Worm (Caenorhabditis elegans) whole organism, young adult: Measurements from ENCODE around the gene cee-1.

ENCODE experiments used
- B0261.1 ChIP-seq: sonication (generic microtip); optimal IDR thresholded peaks from 2 replicates; lab custom pipeline; 2016; ENCODE audit warnings: mild to moderate bottlenecking, missing genetic modification characterization, moderate library complexity, missing compliant biosample characterization
- F10E7.11 ChIP-seq: sonication (generic microtip); optimal IDR thresholded peaks from 2 replicates; lab custom pipeline; 2017; ENCODE audit warnings: mild to moderate bottlenecking, missing genetic modification characterization, moderate library complexity, missing compliant biosample characterization
- F49E8.2 ChIP-seq: sonication (generic microtip); optimal IDR thresholded peaks from 3 replicates; lab custom pipeline; 2017; ENCODE audit warnings: missing genetic modification characterization, mild to moderate bottlenecking, missing compliant biosample characterization, antibody characterized with exemption, moderate library complexity; ENCODE audit not compliant: insufficient read depth
- K12H6.12 ChIP-seq: fragments of 200-800 bp; sonication (Bioruptor generic); optimal IDR thresholded peaks from 2 replicates; lab custom pipeline; 2018; ENCODE audit warnings: mild to moderate bottlenecking, missing genetic modification characterization, missing compliant biosample characterization
- T26A5.8 ChIP-seq: sonication (generic microtip); optimal IDR thresholded peaks from 2 replicates; lab custom pipeline; 2016; ENCODE audit warnings: missing genetic modification characterization, missing compliant biosample characterization
- Y53F4B.3 ChIP-seq: fragments of 200-800 bp; sonication (Bioruptor generic); IDR thresholded peaks from 2 replicates; pipeline ENCODE4 v1.3.6; 2022; ENCODE audit warnings: missing genetic modification reagents, missing genetic modification characterization, missing compliant biosample characterization
- Y53G8AR.9 ChIP-seq: fragments of 200-800 bp; sonication (Bioruptor generic); conservative IDR thresholded peaks from 2 replicates; pipeline ENCODE4 v1.3.6; 2022; ENCODE audit warnings: missing genetic modification reagents, missing genetic modification characterization, missing compliant biosample characterization
- Y79H2A.3 ChIP-seq: fragments of 200-800 bp; sonication (Bioruptor generic); conservative IDR thresholded peaks from 2 replicates; pipeline ENCODE4 v1.3.6; 2022; ENCODE audit warnings: missing genetic modification reagents, missing genetic modification characterization, missing compliant biosample characterization
- Y95B8A.8 ChIP-seq: fragments of 200-800 bp; sonication (Bioruptor generic); IDR thresholded peaks from 2 replicates; pipeline ENCODE4 v1.3.6; 2022; ENCODE audit warnings: missing genetic modification reagents, missing genetic modification characterization, missing compliant biosample characterization
- akir-1 ChIP-seq: fragments of 200-800 bp; sonication (Bioruptor generic); optimal IDR thresholded peaks from 2 replicates; lab custom pipeline; 2018; ENCODE audit warnings: mild to moderate bottlenecking, missing genetic modification characterization, moderate library complexity, missing compliant biosample characterization
- athp-1 ChIP-seq: sonication (generic microtip); optimal IDR thresholded peaks from 2 replicates; lab custom pipeline; 2017; ENCODE audit warnings: mild to moderate bottlenecking, missing genetic modification characterization, missing compliant biosample characterization
- attf-5 ChIP-seq: fragments of 200-800 bp; sonication (Bioruptor generic); optimal IDR thresholded peaks from 2 replicates; lab custom pipeline; 2018; ENCODE audit warnings: mild to moderate bottlenecking, missing genetic modification characterization, missing compliant biosample characterization
- bed-2 ChIP-seq: fragments of 200-800 bp; sonication (Bioruptor generic); IDR thresholded peaks from 2 replicates; pipeline ENCODE4 v1.3.6; 2022; ENCODE audit warnings: missing genetic modification reagents, missing genetic modification characterization, missing compliant biosample characterization
- ccch-3 ChIP-seq: fragments of 200-800 bp; sonication (Bioruptor generic); optimal IDR thresholded peaks from 2 replicates; lab custom pipeline; 2018; ENCODE audit warnings: mild to moderate bottlenecking, missing genetic modification characterization, missing compliant biosample characterization
- cebp-1 ChIP-seq, 2 experiments: fragments of 200-800 bp in 1 of 2; sonication (Bioruptor generic) in 1 of 2; sonication (generic microtip) in 1 of 2; IDR thresholded peaks in 1 of 2; optimal IDR thresholded peaks in 1 of 2; 2 replicates each; pipeline versions ENCODE4 v1.3.6 to Lab custom; 2017 to 2022; ENCODE audit warnings: missing compliant biosample characterization in 2 of 2, missing genetic modification characterization in 2 of 2, mild to moderate bottlenecking in 1 of 2, missing genetic modification reagents in 1 of 2, moderate library complexity in 1 of 2
- ceh-100 ChIP-seq: fragments of 200-800 bp; sonication (Bioruptor generic); IDR thresholded peaks from 2 replicates; pipeline ENCODE4 v1.3.6; 2022; ENCODE audit warnings: missing genetic modification reagents, missing genetic modification characterization, missing compliant biosample characterization
- ceh-40 ChIP-seq: fragments of 200-800 bp; sonication (Bioruptor generic); IDR thresholded peaks from 2 replicates; pipeline ENCODE4 v1.3.6; 2022; ENCODE audit warnings: missing genetic modification characterization, missing compliant biosample characterization
- ceh-79 ChIP-seq: sonication (generic microtip); optimal IDR thresholded peaks from 2 replicates; lab custom pipeline; 2017; ENCODE audit warnings: mild to moderate bottlenecking, missing genetic modification characterization, missing compliant biosample characterization
- chd-7 ChIP-seq: sonication (generic microtip); optimal IDR thresholded peaks from 2 replicates; lab custom pipeline; 2016; ENCODE audit warnings: mild to moderate bottlenecking, missing genetic modification characterization, moderate library complexity, missing compliant biosample characterization
- dox-1 ChIP-seq: fragments of 200-800 bp; sonication (Bioruptor generic); IDR thresholded peaks from 2 replicates; pipeline ENCODE4 v1.3.6; 2022; ENCODE audit warnings: missing genetic modification reagents, missing genetic modification characterization, missing compliant biosample characterization
- dpff-1 ChIP-seq: sonication (generic microtip); optimal IDR thresholded peaks from 2 replicates; lab custom pipeline; 2017; ENCODE audit warnings: mild to moderate bottlenecking, missing genetic modification characterization, missing compliant biosample characterization
- dpl-1 ChIP-seq: fragments of 150-350 bp; optimal IDR thresholded peaks from 2 replicates; lab custom pipeline; 2014; ENCODE audit warnings: missing biosample characterization, missing genetic modification reagents, missing genetic modification characterization
- egrh-3 ChIP-seq: fragments of 200-800 bp; sonication (Bioruptor generic); IDR thresholded peaks from 2 replicates; pipeline ENCODE4 v1.3.6; 2022; ENCODE audit warnings: missing genetic modification reagents, missing genetic modification characterization, missing compliant biosample characterization
- ekl-4 ChIP-seq: fragments of 200-800 bp; sonication (Bioruptor generic); IDR thresholded peaks from 2 replicates; pipeline ENCODE4 v1.3.6; 2022; ENCODE audit warnings: missing genetic modification reagents, missing genetic modification characterization, missing compliant biosample characterization
- gei-17 ChIP-seq: fragments of 200-800 bp; sonication (Bioruptor generic); optimal IDR thresholded peaks from 2 replicates; lab custom pipeline; 2018; ENCODE audit warnings: mild to moderate bottlenecking, missing genetic modification characterization, missing compliant biosample characterization
- hlh-12 ChIP-seq: sonication (generic microtip); optimal IDR thresholded peaks from 2 replicates; lab custom pipeline; 2016; ENCODE audit warnings: missing genetic modification characterization, missing compliant biosample characterization
- hmg-1.2 ChIP-seq: fragments of 200-800 bp; sonication (Bioruptor generic); IDR thresholded peaks from 2 replicates; pipeline ENCODE4 v1.3.6; 2022; ENCODE audit warnings: missing genetic modification reagents, missing genetic modification characterization, missing compliant biosample characterization
- let-607 ChIP-seq, 2 experiments: fragments of 200-800 bp in 1 of 2; sonication (Bioruptor generic) in 1 of 2; sonication (generic microtip) in 1 of 2; optimal IDR thresholded peaks; 2 replicates each; lab custom pipeline; 2016 to 2018; ENCODE audit warnings: mild to moderate bottlenecking in 2 of 2, missing compliant biosample characterization in 2 of 2, missing genetic modification characterization in 2 of 2, moderate library complexity in 2 of 2, missing genotype in 1 of 2
- lin-35 ChIP-seq, 3 experiments: fragments of 150-350 bp in 2 of 3; sonication (generic microtip) in 1 of 3; optimal IDR thresholded peaks; 2 replicates each; lab custom pipeline; 2014 to 2018; ENCODE audit warnings: missing biosample characterization in 3 of 3, missing genetic modification characterization in 3 of 3, missing genetic modification reagents in 3 of 3
- lin-54 ChIP-seq: fragments of 200-800 bp; sonication (Bioruptor generic); optimal IDR thresholded peaks from 2 replicates; lab custom pipeline; 2018; ENCODE audit warnings: mild to moderate bottlenecking, missing genetic modification characterization, missing compliant biosample characterization
- lsl-1 ChIP-seq: fragments of 200-800 bp; sonication (Bioruptor generic); optimal IDR thresholded peaks from 2 replicates; lab custom pipeline; 2018; ENCODE audit warnings: mild to moderate bottlenecking, missing genetic modification characterization, moderate library complexity, missing compliant biosample characterization
- madf-6 ChIP-seq: fragments of 200-800 bp; sonication (Bioruptor generic); IDR thresholded peaks from 2 replicates; pipeline ENCODE4 v1.3.6; 2022; ENCODE audit warnings: missing genetic modification reagents, missing genetic modification characterization, missing compliant biosample characterization
- mcd-1 ChIP-seq: fragments of 200-800 bp; sonication (Bioruptor generic); IDR thresholded peaks from 2 replicates; pipeline ENCODE4 v1.3.6; 2022; ENCODE audit warnings: missing genetic modification reagents, missing genetic modification characterization, missing compliant biosample characterization
- mel-28 ChIP-seq: sonication (generic microtip); optimal IDR thresholded peaks from 2 replicates; lab custom pipeline; 2016; ENCODE audit warnings: borderline replicate concordance, mild to moderate bottlenecking, missing genetic modification characterization, missing compliant biosample characterization
- nhr-90 ChIP-seq: sonication (generic microtip); optimal IDR thresholded peaks from 2 replicates; lab custom pipeline; 2016; ENCODE audit warnings: missing genotype, mild to moderate bottlenecking, missing genetic modification characterization, missing compliant biosample characterization
- pbrm-1 ChIP-seq: fragments of 200-800 bp; sonication (Bioruptor generic); IDR thresholded peaks from 2 replicates; pipeline ENCODE4 v1.3.6; 2022; ENCODE audit warnings: missing genetic modification reagents, missing genetic modification characterization, missing compliant biosample characterization
- rcor-1 ChIP-seq: fragments of 200-800 bp; sonication (Bioruptor generic); IDR thresholded peaks from 2 replicates; pipeline ENCODE4 v1.3.6; 2022; ENCODE audit warnings: missing genetic modification reagents, missing genetic modification characterization, missing compliant biosample characterization
- rec-8 ChIP-seq, 2 experiments: sonication (generic microtip); optimal IDR thresholded peaks; 2 replicates each; lab custom pipeline; 2016; ENCODE audit warnings: mild to moderate bottlenecking in 2 of 2, missing genetic modification characterization in 2 of 2, missing genetic modification reagents in 2 of 2, missing genotype in 2 of 2, missing biosample characterization in 1 of 2, missing compliant biosample characterization in 1 of 2, moderate library complexity in 1 of 2
- repo-1 ChIP-seq: sonication (generic microtip); optimal IDR thresholded peaks from 2 replicates; lab custom pipeline; 2017; ENCODE audit warnings: mild to moderate bottlenecking, missing genetic modification characterization, missing compliant biosample characterization
- snpc-3.4 ChIP-seq: sonication (generic microtip); optimal IDR thresholded peaks from 2 replicates; lab custom pipeline; 2017; ENCODE audit warnings: missing genetic modification characterization, mild to moderate bottlenecking, missing compliant biosample characterization, antibody characterized with exemption, moderate library complexity, missing genotype, missing genetic modification reagents
- xnd-1 ChIP-seq: sonication (generic microtip); optimal IDR thresholded peaks from 2 replicates; lab custom pipeline; 2016; ENCODE audit warnings: missing genotype, missing genetic modification reagents, missing genetic modification characterization, missing compliant biosample characterization
- ztf-18 ChIP-seq: sonication (generic microtip); optimal IDR thresholded peaks from 2 replicates; lab custom pipeline; 2016; ENCODE audit warnings: missing genotype, mild to moderate bottlenecking, missing genetic modification characterization, missing compliant biosample characterization
- ztf-3 ChIP-seq: fragments of 200-800 bp; sonication (Bioruptor generic); optimal IDR thresholded peaks from 2 replicates; lab custom pipeline; 2018; ENCODE audit warnings: mild to moderate bottlenecking, missing genetic modification characterization, missing compliant biosample characterization

cee-1 gene

DNA sequence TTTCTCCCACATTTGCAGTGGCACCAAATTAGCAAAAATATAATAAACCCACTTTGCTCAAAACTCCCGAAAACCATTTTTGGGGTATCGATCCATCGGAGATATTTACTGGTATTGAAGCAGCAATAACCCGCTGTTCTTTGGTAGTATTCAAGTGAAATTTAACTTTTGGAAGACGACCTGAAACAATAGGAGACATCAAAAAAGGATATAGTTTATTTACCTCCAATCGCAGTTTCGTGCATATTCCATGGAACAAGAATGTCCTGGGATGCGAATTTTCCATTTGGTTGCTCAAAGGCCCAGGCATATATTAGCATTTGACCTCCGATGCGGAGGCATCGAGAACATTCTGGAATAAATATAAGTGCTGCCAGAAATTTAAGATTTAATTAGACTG lies 39.1 kb upstream of the cee-1 start:
- TF ChIP-seq attf-5 (GFP tag; lab: Kevin White, UChicago): no peak
- no peak for TF ChIP-seq rec-8 (tag; optimal IDR thresholded peaks at IDR 0.05; lab: Kevin White, UChicago)
- TF ChIP-seq akir-1 (GFP tag; lab: Kevin White, UChicago): no peak
- TF ChIP-seq let-607 (tag; optimal IDR thresholded peaks at IDR 0.05; lab: Kevin White, UChicago): no peak
- no peak for TF ChIP-seq dox-1 (GFP tag; lab: Robert Waterston, UW)

DNA sequence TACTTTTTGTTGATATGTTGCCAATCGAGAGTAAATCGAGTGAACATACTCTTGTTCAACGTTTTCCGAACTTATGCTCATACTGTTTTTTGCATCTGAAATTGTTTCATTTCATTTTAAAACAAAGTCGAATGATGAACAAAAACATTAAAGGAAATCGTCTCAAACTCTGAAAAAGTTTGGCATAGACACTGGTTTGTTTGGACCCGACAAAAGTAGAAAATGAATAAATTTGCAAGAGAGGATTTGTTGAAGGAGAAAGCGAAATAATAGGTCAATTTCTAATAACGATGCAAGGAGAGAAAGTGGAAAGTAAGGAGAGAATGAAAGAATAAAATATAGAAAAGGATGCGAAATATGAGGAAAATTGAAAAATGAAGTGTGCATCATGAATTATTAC lies 37.8 kb upstream of the cee-1 start, which contains the start of gene C35D10.12:
Gene C35D10.12, minus strand, starts transcription at position 101 of the 400 bp plus-strand sequence.
- TF ChIP-seq xnd-1 (tag; lab: Kevin White, UChicago): no peak
- no peak for TF ChIP-seq madf-6 (GFP tag; lab: Robert Waterston, UW)
- TF ChIP-seq egrh-3 (GFP tag; lab: Robert Waterston, UW): no peak
- TF ChIP-seq F10E7.11 (tag; lab: Kevin White, UChicago): no peak
- TF ChIP-seq mel-28 (tag; lab: Kevin White, UChicago): no peak
- TF ChIP-seq ztf-18 (tag; lab: Kevin White, UChicago): no peak
- no peak for TF ChIP-seq ceh-79 (tag; lab: Kevin White, UChicago)
- no peak for TF ChIP-seq ekl-4 (GFP tag; lab: Robert Waterston, UW)
- no peak for TF ChIP-seq chd-7
- no peak for TF ChIP-seq lin-54 (GFP tag; lab: Kevin White, UChicago)
- TF ChIP-seq Y95B8A.8 (GFP tag; lab: Robert Waterston, UW): no peak
- no peak for TF ChIP-seq repo-1 (tag; lab: Kevin White, UChicago)
- no peak for TF ChIP-seq ceh-100

DNA sequence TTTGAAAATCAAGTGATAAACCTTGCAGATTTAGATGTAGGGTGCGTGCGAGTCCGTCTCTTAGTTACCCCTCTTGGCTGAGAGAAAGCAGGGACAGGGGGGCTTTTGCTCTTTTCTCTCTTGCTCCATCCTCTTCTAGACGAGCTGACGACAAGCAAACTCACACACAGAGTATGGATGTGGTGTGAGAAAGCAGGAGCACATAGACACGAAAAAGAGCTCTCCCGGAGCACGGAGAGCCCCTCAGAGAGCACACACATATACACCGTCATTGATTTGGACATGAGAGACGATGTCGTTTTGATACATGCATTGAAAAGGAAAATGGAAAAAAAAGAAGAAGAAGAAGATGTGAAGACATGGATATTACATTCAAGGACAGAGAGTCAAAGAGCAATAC lies 36.8 kb upstream of the cee-1 start:
- no peak for TF ChIP-seq ztf-3 (GFP tag; lab: Kevin White, UChicago)
- TF ChIP-seq egrh-3 (GFP tag; lab: Robert Waterston, UW): no peak
- no peak for TF ChIP-seq pbrm-1 (GFP tag; lab: Robert Waterston, UW)
- no peak for TF ChIP-seq Y79H2A.3
- peak in 1 of 3 experiments; percentile 61 for TF ChIP-seq lin-35 (GFP tag; optimal IDR thresholded peaks at IDR 0.05; lab: Kevin White, UChicago)
- no peak for TF ChIP-seq gei-17 (GFP tag; lab: Kevin White, UChicago)

DNA sequence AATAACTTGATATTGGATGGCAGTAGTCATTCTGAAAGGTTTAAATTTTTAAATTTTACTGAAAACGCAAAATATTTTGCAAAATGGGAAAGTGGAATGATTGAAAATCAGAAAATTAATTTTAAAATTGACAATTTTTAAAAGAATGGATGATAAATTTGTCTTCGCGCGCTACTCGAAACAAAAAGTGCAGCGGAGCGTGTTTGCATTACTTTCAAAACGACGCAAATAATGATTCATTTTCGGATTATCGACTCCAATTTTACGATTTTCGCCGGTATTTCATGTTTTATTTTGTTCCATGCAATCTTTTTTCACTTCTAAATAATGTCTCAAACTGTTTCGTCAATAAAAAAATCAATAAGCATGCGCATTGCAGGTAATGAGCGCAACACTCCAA lies 34.2 kb upstream of the cee-1 start, which contains the start of the genes tost-1 and arx-6:
Gene tost-1, minus strand, starts transcription at position 31 of the 400 bp plus-strand sequence.
Gene arx-6, plus strand, starts transcription at position 378 of the 400 bp plus-strand sequence.
- TF ChIP-seq gei-17 (GFP tag; lab: Kevin White, UChicago): no peak
- no peak for TF ChIP-seq ztf-18 (tag; lab: Kevin White, UChicago)
- peak in 1 of 3 experiments; percentile 52 for TF ChIP-seq lin-35 (GFP tag; optimal IDR thresholded peaks at IDR 0.05; lab: Kevin White, UChicago)
- no peak for TF ChIP-seq cebp-1 (GFP tag; IDR thresholded peaks at IDR 0.05; lab: Robert Waterston, UW)
- no peak for TF ChIP-seq cebp-1 (tag; optimal IDR thresholded peaks at IDR 0.05; lab: Kevin White, UChicago)
- no peak for TF ChIP-seq K12H6.12 (tag; lab: Kevin White, UChicago)
- TF ChIP-seq rcor-1 (GFP tag; lab: Robert Waterston, UW): no peak
- TF ChIP-seq hlh-12 (tag; lab: Kevin White, UChicago): no peak
- TF ChIP-seq Y53G8AR.9: no peak
- no peak for TF ChIP-seq Y53F4B.3 (GFP tag; lab: Robert Waterston, UW)
- TF ChIP-seq snpc-3.4 (tag; lab: Kevin White, UChicago): no peak
- no peak for TF ChIP-seq ceh-40 (GFP tag; lab: Robert Waterston, UW)
- TF ChIP-seq repo-1 (tag; lab: Kevin White, UChicago): no peak
- TF ChIP-seq egrh-3 (GFP tag; lab: Robert Waterston, UW): no peak
- no peak for TF ChIP-seq F49E8.2 (tag; lab: Kevin White, UChicago)
- TF ChIP-seq T26A5.8 (tag; lab: Kevin White, UChicago): no peak
- TF ChIP-seq bed-2: no peak
- no peak for TF ChIP-seq athp-1 (tag; lab: Kevin White, UChicago)
- TF ChIP-seq dpff-1 (tag; lab: Kevin White, UChicago): no peak
- no peak for TF ChIP-seq B0261.1
- no peak for TF ChIP-seq nhr-90
- TF ChIP-seq lsl-1 (GFP tag; lab: Kevin White, UChicago): peak; percentile 37
- no peak for TF ChIP-seq hmg-1.2
- TF ChIP-seq mcd-1 (GFP tag; lab: Robert Waterston, UW): peak; percentile 86
- TF ChIP-seq dpl-1 (GFP tag; lab: Kevin White, UChicago): peak; percentile 44
- no peak for TF ChIP-seq ccch-3 (GFP tag; lab: Kevin White, UChicago)
